Worm (Caenorhabditis elegans) whole organism, L2 larva: ENCODE data around the gene R02F11.10.

Source experiments
- F13H6.1 ChIP-seq: sonication (generic microtip); optimal IDR thresholded peaks from 2 replicates; lab custom pipeline; 2016; ENCODE audit warnings: missing genetic modification characterization, missing compliant biosample characterization
- Y55F3AM.14 ChIP-seq: fragments of 200-800 bp; sonication (Bioruptor generic); optimal IDR thresholded peaks from 2 replicates; lab custom pipeline; 2018; ENCODE audit warnings: mild to moderate bottlenecking, missing genetic modification characterization, missing compliant biosample characterization
- alr-1 ChIP-seq: fragments of 150-350 bp; optimal IDR thresholded peaks from 2 replicates; lab custom pipeline; 2014; ENCODE audit warnings: missing biosample characterization, missing genetic modification characterization
- aly-2 ChIP-seq: fragments of 150-350 bp; optimal IDR thresholded peaks from 2 replicates; lab custom pipeline; 2014; ENCODE audit warnings: missing biosample characterization, missing genetic modification characterization
- blmp-1 ChIP-seq: sonication (generic microtip); optimal IDR thresholded peaks from 2 replicates; lab custom pipeline; 2017; ENCODE audit warnings: missing genetic modification characterization, mild to moderate bottlenecking, missing compliant biosample characterization, antibody characterized with exemption, moderate library complexity; ENCODE audit not compliant: insufficient read depth
- ceh-16 ChIP-seq: fragments of 150-350 bp; optimal IDR thresholded peaks from 2 replicates; lab custom pipeline; 2014; ENCODE audit warnings: missing biosample characterization, missing genetic modification characterization
- ceh-82 ChIP-seq: fragments of 150-350 bp; optimal IDR thresholded peaks from 2 replicates; lab custom pipeline; 2014; ENCODE audit warnings: missing biosample characterization, missing genetic modification characterization
- crh-2 ChIP-seq: sonication (generic microtip); optimal IDR thresholded peaks from 2 replicates; lab custom pipeline; 2017; ENCODE audit warnings: missing biosample characterization, missing genetic modification characterization
- dmd-4 ChIP-seq: sonication (generic microtip); optimal IDR thresholded peaks from 2 replicates; lab custom pipeline; 2017; ENCODE audit warnings: missing biosample characterization, missing genetic modification characterization
- elt-1 ChIP-seq: fragments of 150-350 bp; optimal IDR thresholded peaks from 2 replicates; lab custom pipeline; 2014; ENCODE audit warnings: missing biosample characterization, missing genetic modification characterization
- elt-3 ChIP-seq: sonication (generic microtip); optimal IDR thresholded peaks from 2 replicates; lab custom pipeline; 2017; ENCODE audit warnings: missing biosample characterization, missing genetic modification characterization
- fos-1 ChIP-seq: fragments of 150-350 bp; optimal IDR thresholded peaks from 2 replicates; lab custom pipeline; 2014; ENCODE audit warnings: missing biosample characterization, missing genetic modification characterization
- mdl-1 ChIP-seq, 2 experiments: fragments of 150-350 bp in 1 of 2; sonication (generic microtip) in 1 of 2; optimal IDR thresholded peaks; 2 replicates each; lab custom pipeline; 2017; ENCODE audit warnings: missing biosample characterization in 2 of 2, missing genetic modification characterization in 2 of 2
- nhr-10 ChIP-seq: sonication (generic microtip); optimal IDR thresholded peaks from 2 replicates; lab custom pipeline; 2017; ENCODE audit warnings: missing biosample characterization, missing genetic modification characterization
- nhr-11 ChIP-seq: fragments of 150-350 bp; optimal IDR thresholded peaks from 2 replicates; lab custom pipeline; 2014; ENCODE audit warnings: missing biosample characterization, missing genetic modification characterization
- nhr-12 ChIP-seq: fragments of 150-350 bp; optimal IDR thresholded peaks from 2 replicates; lab custom pipeline; 2014; ENCODE audit warnings: missing biosample characterization, missing genetic modification characterization
- nhr-21 ChIP-seq: fragments of 150-350 bp; optimal IDR thresholded peaks from 2 replicates; lab custom pipeline; 2014; ENCODE audit warnings: missing biosample characterization, missing genetic modification characterization
- nhr-23 ChIP-seq: fragments of 150-350 bp; optimal IDR thresholded peaks from 2 replicates; lab custom pipeline; 2014; ENCODE audit warnings: missing biosample characterization, missing genetic modification reagents, missing genetic modification characterization
- nhr-237 ChIP-seq: fragments of 150-350 bp; optimal IDR thresholded peaks from 2 replicates; lab custom pipeline; 2014; ENCODE audit warnings: missing biosample characterization, missing genetic modification characterization
- nhr-25 ChIP-seq: fragments of 150-350 bp; sonication (generic microtip); optimal IDR thresholded peaks from 3 replicates; lab custom pipeline; 2014; ENCODE audit warnings: missing biosample characterization, missing genetic modification characterization
- nhr-6 ChIP-seq: fragments of 150-350 bp; optimal IDR thresholded peaks from 2 replicates; lab custom pipeline; 2014; ENCODE audit warnings: missing biosample characterization, missing genetic modification characterization
- sem-4 ChIP-seq: fragments of 150-350 bp; optimal IDR thresholded peaks from 2 replicates; lab custom pipeline; 2014; ENCODE audit warnings: missing biosample characterization, missing genetic modification reagents, missing genetic modification characterization
- skn-1 ChIP-seq: sonication (generic microtip); optimal IDR thresholded peaks from 2 replicates; lab custom pipeline; 2017; ENCODE audit warnings: missing biosample characterization, missing genetic modification characterization
- sma-3 ChIP-seq: sonication (generic microtip); optimal IDR thresholded peaks from 2 replicates; lab custom pipeline; 2016; ENCODE audit warnings: missing genetic modification reagents, missing genetic modification characterization, missing compliant biosample characterization
- sma-9 ChIP-seq, 2 experiments: fragments of 150-350 bp in 1 of 2; sonication (generic microtip) in 1 of 2; optimal IDR thresholded peaks; 2 replicates each; lab custom pipeline; 2014 to 2016; ENCODE audit warnings: missing genetic modification characterization in 2 of 2, mild to moderate bottlenecking in 1 of 2, missing biosample characterization in 1 of 2, missing compliant biosample characterization in 1 of 2, missing genetic modification reagents in 1 of 2, moderate library complexity in 1 of 2
- unc-55 ChIP-seq: fragments of 150-350 bp; sonication (generic microtip); optimal IDR thresholded peaks from 3 replicates; lab custom pipeline; 2014; ENCODE audit warnings: missing biosample characterization, missing genetic modification reagents, missing genetic modification characterization
- unc-62 ChIP-seq: fragments of 150-350 bp; optimal IDR thresholded peaks from 2 replicates; lab custom pipeline; 2014; ENCODE audit warnings: missing biosample characterization, missing genetic modification reagents, missing genetic modification characterization
- ztf-1 ChIP-seq: fragments of 200-800 bp; sonication (Bioruptor generic); conservative IDR thresholded peaks from 2 replicates; pipeline ENCODE4 v1.3.6; 2022; ENCODE audit warnings: missing genetic modification characterization, missing compliant biosample characterization
- ztf-4 ChIP-seq: fragments of 150-350 bp; optimal IDR thresholded peaks from 2 replicates; lab custom pipeline; 2014; ENCODE audit warnings: missing biosample characterization, missing genetic modification characterization

Gene R02F11.10

ce11 chrV:4754123-4754522 lies 34.8 kb upstream of the R02F11.10 start, which contains the start of gene hil-4:
Gene hil-4, plus strand, starts transcription at chrV:4754313.
- TF ChIP-seq Y55F3AM.14 (GFP tag; lab: Kevin White, UChicago) (no peak), mdl-1 (tag; optimal IDR thresholded peaks at IDR 0.05; lab: Kevin White, UChicago) (no peak)

- TF ChIP-seq dmd-4 (tag; lab: Kevin White, UChicago), result no peak
- no peak for TF ChIP-seq nhr-12 (tag; lab: Kevin White, UChicago)
- TF ChIP-seq Y55F3AM.14 (GFP tag; lab: Kevin White, UChicago), result peak; percentile 0
- TF ChIP-seq unc-62 (GFP tag; lab: Kevin White, UChicago), result no peak
- no peak for TF ChIP-seq fos-1 (tag; lab: Kevin White, UChicago)
- no peak for TF ChIP-seq ceh-82 (tag; lab: Kevin White, UChicago)
- TF ChIP-seq sma-9 (GFP tag; optimal IDR thresholded peaks at IDR 0.05; lab: Kevin White, UChicago), result no peak
- no peak for TF ChIP-seq sma-9 (tag; optimal IDR thresholded peaks at IDR 0.05; lab: Kevin White, UChicago)
- no peak for TF ChIP-seq sma-3 (GFP tag; lab: Kevin White, UChicago)
- TF ChIP-seq crh-2 (tag; lab: Kevin White, UChicago), result no peak
Measured at ce11 chrV:4754684-4755211, 34.2 kb upstream of the R02F11.10 start.

ce11 chrV:4755308-4756029 lies 33.5 kb upstream of the R02F11.10 start, which contains the start of gene pgl-3:
Gene pgl-3, plus strand, starts transcription at chrV:4755979.
- TF ChIP-seq sem-4 (tag; lab: Kevin White, UChicago) (no peak), blmp-1 (tag; lab: Kevin White, UChicago) (no peak), nhr-23 (tag; lab: Kevin White, UChicago) (no peak), nhr-25 (tag; lab: Kevin White, UChicago) (no peak), nhr-6 (no peak), Y55F3AM.14 (GFP tag; lab: Kevin White, UChicago) (no peak), ztf-4 (tag; lab: Kevin White, UChicago) (no peak)

ce11 chrV:4758019-4758418 lies 30.9 kb upstream of the R02F11.10 start:
- TF ChIP-seq nhr-237 (tag; lab: Kevin White, UChicago) (no peak), alr-1 (tag; lab: Kevin White, UChicago) (no peak), Y55F3AM.14 (GFP tag; lab: Kevin White, UChicago) (no peak), fos-1 (tag; lab: Kevin White, UChicago) (no peak), sma-3 (GFP tag; lab: Kevin White, UChicago) (no peak), ztf-1 (GFP tag; lab: Robert Waterston, UW) (no peak), sma-9 (GFP tag; optimal IDR thresholded peaks at IDR 0.05; lab: Kevin White, UChicago) (no peak), sma-9 (tag; optimal IDR thresholded peaks at IDR 0.05; lab: Kevin White, UChicago) (no peak), nhr-21 (no peak), ceh-16 (tag; lab: Kevin White, UChicago) (no peak), elt-3 (tag; lab: Kevin White, UChicago) (no peak), nhr-11 (no peak), elt-1 (tag; lab: Kevin White, UChicago) (no peak), crh-2 (tag; lab: Kevin White, UChicago) (no peak), nhr-12 (tag; lab: Kevin White, UChicago) (no peak), aly-2 (no peak), skn-1 (no peak), mdl-1 (tag; optimal IDR thresholded peaks at IDR 0.05; lab: Kevin White, UChicago) (no peak), F13H6.1 (no peak), blmp-1 (tag; lab: Kevin White, UChicago) (no peak), unc-55 (GFP tag; lab: Kevin White, UChicago) (no peak)

- no peak for TF ChIP-seq nhr-10 (tag; lab: Kevin White, UChicago)
- TF ChIP-seq elt-3 (tag; lab: Kevin White, UChicago), result no peak
- no peak for TF ChIP-seq elt-1 (tag; lab: Kevin White, UChicago)
- no peak for TF ChIP-seq fos-1 (tag; lab: Kevin White, UChicago)
Measured at ce11 chrV:4758540-4758939, 30.4 kb upstream of the R02F11.10 start.
